Fruit fly (Drosophila melanogaster) whole organism, wandering third instar larva: ENCODE results near the gene CG18249.

ENCODE experiments used
- Abd-B ChIP-seq: fragments of >200 bp; optimal IDR thresholded peaks from 2 replicates; lab custom pipeline; 2017; ENCODE audit warnings: missing biosample characterization, missing genetic modification characterization
- CG32264 ChIP-seq: fragments of 200-800 bp; sonication (Bioruptor generic); optimal IDR thresholded peaks from 2 replicates; lab custom pipeline; 2016; ENCODE audit warnings: missing biosample characterization, missing genetic modification characterization
- CG9705 ChIP-seq: fragments of 200-800 bp; sonication (Bioruptor generic); optimal IDR thresholded peaks from 2 replicates; lab custom pipeline; 2018; ENCODE audit warnings: missing biosample characterization, mild to moderate bottlenecking, missing genetic modification characterization
- CrebA ChIP-seq: fragments of 200-800 bp; sonication (Bioruptor generic); optimal IDR thresholded peaks from 2 replicates; lab custom pipeline; 2016; ENCODE audit warnings: missing biosample characterization, mild to moderate bottlenecking, missing genetic modification characterization, borderline replicate concordance
- Dfd ChIP-seq: fragments of >200 bp; optimal IDR thresholded peaks from 2 replicates; lab custom pipeline; 2017; ENCODE audit warnings: missing biosample characterization, missing genetic modification characterization
- Dif ChIP-seq: fragments of 200-275, 200-300 bp; sonication (Bioruptor generic); optimal IDR thresholded peaks from 2 replicates; lab custom pipeline; 2018; ENCODE audit warnings: missing biosample characterization, missing genetic modification characterization; ENCODE audit not compliant: partially characterized antibody
- GATAd ChIP-seq: sonication (Bioruptor generic); optimal IDR thresholded peaks from 2 replicates; lab custom pipeline; 2016; ENCODE audit warnings: missing biosample characterization, missing genetic modification characterization
- HLH106 ChIP-seq: fragments of 200-800 bp; optimal IDR thresholded peaks from 3 replicates; lab custom pipeline; 2019; ENCODE audit warnings: missing biosample characterization, mild to moderate bottlenecking, missing genetic modification characterization, moderate library complexity
- Hnf4 ChIP-seq: fragments of 200-800 bp; sonication (Bioruptor generic); optimal IDR thresholded peaks from 2 replicates; lab custom pipeline; 2016; ENCODE audit warnings: missing biosample characterization, mild to moderate bottlenecking, missing genetic modification characterization
- Hr78 ChIP-seq: fragments of >200 bp; optimal IDR thresholded peaks from 2 replicates; lab custom pipeline; 2017; ENCODE audit warnings: missing biosample characterization, missing genetic modification characterization
- Hr83 ChIP-seq: fragments of 200-300 bp; sonication (Bioruptor generic); optimal IDR thresholded peaks from 2 replicates; lab custom pipeline; 2016; ENCODE audit warnings: missing biosample characterization, mild to moderate bottlenecking, missing genetic modification characterization, moderate library complexity; ENCODE audit not compliant: poor library complexity, severe bottlenecking
- Jra ChIP-seq: sonication (Bioruptor generic); optimal IDR thresholded peaks from 2 replicates; lab custom pipeline; 2016; ENCODE audit warnings: missing biosample characterization, missing genetic modification characterization
- Mio ChIP-seq: sonication (Bioruptor generic); optimal IDR thresholded peaks from 2 replicates; lab custom pipeline; 2016; ENCODE audit warnings: missing biosample characterization, missing genetic modification characterization
- Myc ChIP-seq: fragments of >200 bp; optimal IDR thresholded peaks from 2 replicates; lab custom pipeline; 2017
- N ChIP-seq: fragments of >200 bp; optimal IDR thresholded peaks from 2 replicates; lab custom pipeline; 2018; ENCODE audit warnings: missing biosample characterization, missing external identifiers, missing genetic modification characterization
- OdsH ChIP-seq: fragments of 200-800 bp; sonication (Bioruptor generic); optimal IDR thresholded peaks from 2 replicates; lab custom pipeline; 2016; ENCODE audit warnings: missing biosample characterization, mild to moderate bottlenecking, missing genetic modification characterization
- Rel ChIP-seq, 2 experiments: fragments of 200-800 bp; sonication (Bioruptor generic) in 1 of 2; optimal IDR thresholded peaks; 2 replicates in 1 of 2; 3 replicates in 1 of 2; lab custom pipeline; 2016 to 2019; ENCODE audit warnings: mild to moderate bottlenecking in 2 of 2, missing biosample characterization in 2 of 2, missing genetic modification characterization in 2 of 2, moderate library complexity in 1 of 2
- Sp1 ChIP-seq: fragments of 200-800 bp; sonication (Bioruptor generic); optimal IDR thresholded peaks from 3 replicates; lab custom pipeline; 2019; ENCODE audit warnings: missing biosample characterization, mild to moderate bottlenecking, missing genetic modification characterization, moderate library complexity
- Vsx2 ChIP-seq: fragments of 200-300, 225-300 bp; sonication (Bioruptor generic); optimal IDR thresholded peaks from 2 replicates; lab custom pipeline; 2018; ENCODE audit warnings: missing biosample characterization, missing genetic modification characterization; ENCODE audit not compliant: partially characterized antibody
- br ChIP-seq: fragments of 200-800 bp; sonication (Bioruptor generic); optimal IDR thresholded peaks from 2 replicates; lab custom pipeline; 2016; ENCODE audit warnings: missing biosample characterization, missing genetic modification characterization
- brk ChIP-seq: fragments of 200-800 bp; sonication (Bioruptor generic); optimal IDR thresholded peaks from 2 replicates; lab custom pipeline; 2016; ENCODE audit warnings: missing biosample characterization, mild to moderate bottlenecking, missing genetic modification characterization
- dl ChIP-seq, 2 experiments: fragments of 175-275, 200-275 bp in 1 of 2; fragments of 200-275 bp in 1 of 2; sonication (Bioruptor generic); optimal IDR thresholded peaks; lab custom pipeline; 2018; ENCODE audit warnings: mild to moderate bottlenecking in 2 of 2, missing biosample characterization in 2 of 2, missing genetic modification characterization in 2 of 2, moderate library complexity in 2 of 2; ENCODE audit not compliant: partially characterized antibody in 2 of 2, insufficient read depth in 1 of 2
- dmrt93B ChIP-seq: fragments of 200-800 bp; sonication (Bioruptor generic); optimal IDR thresholded peaks from 2 replicates; lab custom pipeline; 2018; ENCODE audit warnings: missing biosample characterization, mild to moderate bottlenecking, missing genetic modification characterization
- dsf ChIP-seq: sonication (Bioruptor generic); optimal IDR thresholded peaks from 2 replicates; lab custom pipeline; 2016; ENCODE audit warnings: missing biosample characterization, missing genetic modification characterization, borderline replicate concordance
- ey ChIP-seq: fragments of 200-800 bp; sonication (Bioruptor generic); optimal IDR thresholded peaks from 2 replicates; lab custom pipeline; 2016; ENCODE audit warnings: missing biosample characterization, missing genetic modification characterization
- foxo ChIP-seq, 2 experiments: fragments of 200-800 bp; sonication (Bioruptor generic); optimal IDR thresholded peaks; 2 replicates in 1 of 2; 3 replicates in 1 of 2; lab custom pipeline; 2016 to 2017; ENCODE audit warnings: missing biosample characterization in 2 of 2, missing genetic modification characterization in 2 of 2
- jim ChIP-seq: fragments of 175-275, 200-325 bp; sonication (Bioruptor generic); optimal IDR thresholded peaks from 2 replicates; lab custom pipeline; 2016; ENCODE audit warnings: missing biosample characterization, mild to moderate bottlenecking, missing genetic modification characterization
- lola ChIP-seq: fragments of >200 bp; optimal IDR thresholded peaks from 2 replicates; lab custom pipeline; 2017; ENCODE audit warnings: missing biosample characterization, missing genetic modification characterization
- pan ChIP-seq: fragments of >200 bp; optimal IDR thresholded peaks from 2 replicates; lab custom pipeline; 2017
- psq ChIP-seq: fragments of 200-800 bp; sonication (Bioruptor generic); optimal IDR thresholded peaks from 3 replicates; lab custom pipeline; 2017; ENCODE audit warnings: missing biosample characterization, mild to moderate bottlenecking, missing genetic modification characterization, moderate library complexity
- rgr ChIP-seq: fragments of 200-800 bp; sonication (Bioruptor generic); optimal IDR thresholded peaks from 3 replicates; lab custom pipeline; 2016; ENCODE audit warnings: missing biosample characterization, mild to moderate bottlenecking, missing genetic modification characterization
- sage ChIP-seq: fragments of 200-800 bp; sonication (Bioruptor generic); optimal IDR thresholded peaks from 2 replicates; lab custom pipeline; 2016; ENCODE audit warnings: missing biosample characterization, mild to moderate bottlenecking, missing genetic modification characterization
- sv ChIP-seq: fragments of 200-800 bp; sonication (Bioruptor generic); optimal IDR thresholded peaks from 3 replicates; lab custom pipeline; 2016; ENCODE audit warnings: missing biosample characterization, missing genetic modification characterization
- tai ChIP-seq: sonication (Bioruptor generic); optimal IDR thresholded peaks from 2 replicates; lab custom pipeline; 2016; ENCODE audit warnings: missing biosample characterization, missing genetic modification characterization
- usp ChIP-seq: fragments of >200 bp; optimal IDR thresholded peaks from 2 replicates; lab custom pipeline; 2017; ENCODE audit warnings: missing biosample characterization, missing genetic modification characterization
- woc ChIP-seq: sonication (Bioruptor generic); optimal IDR thresholded peaks from 2 replicates; lab custom pipeline; 2016; ENCODE audit warnings: missing biosample characterization, mild to moderate bottlenecking, missing genetic modification characterization

CG18249 gene

DNA sequence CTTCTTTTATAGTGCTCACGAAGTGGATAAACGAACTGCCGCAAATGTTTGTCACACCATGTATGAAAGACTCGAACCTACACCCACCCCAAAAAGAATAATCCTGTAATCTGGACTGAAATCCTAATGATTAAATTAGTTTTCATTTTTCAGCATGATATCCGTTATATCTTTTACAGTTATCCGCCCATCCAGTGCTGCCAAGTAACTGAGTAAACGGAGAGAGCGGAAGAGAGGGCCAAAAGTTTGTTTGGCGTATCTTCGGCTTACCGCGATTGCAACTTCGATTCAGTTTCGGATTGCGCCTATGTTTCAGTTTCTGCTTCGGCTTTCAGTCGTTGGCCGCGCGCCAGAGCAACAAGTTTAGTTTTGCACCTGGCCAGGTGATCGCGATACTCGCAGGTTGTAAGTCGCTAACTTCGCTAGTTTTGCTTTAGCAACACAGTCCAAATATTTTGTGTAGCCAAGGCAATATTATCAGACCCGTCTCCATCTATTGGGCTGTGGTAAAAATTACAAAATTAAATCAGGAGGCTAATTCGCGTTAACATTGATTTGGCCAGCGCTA, 30.3 kb downstream of the CG18249 start, which contains the start of gene mtg:
Gene mtg (plus strand): TSS at position 332 of the 568 bp plus-strand sequence.
- TF ChIP-seq Dfd (GFP tag; lab: Kevin White, UChicago), result no peak
- no peak for TF ChIP-seq CrebA (GFP tag; lab: Kevin White, UChicago)
- no peak for TF ChIP-seq Hr83 (GFP tag; lab: Kevin White, UChicago)
- no peak for TF ChIP-seq Jra (GFP tag; lab: Kevin White, UChicago)
- TF ChIP-seq sage (GFP tag; lab: Kevin White, UChicago), result no peak
- no peak for TF ChIP-seq N (GFP tag; lab: Kevin White, UChicago)
- no peak for TF ChIP-seq brk (GFP tag; lab: Kevin White, UChicago)
- no peak for TF ChIP-seq OdsH
- TF ChIP-seq Dif (GFP tag; lab: Kevin White, UChicago), result no peak
- TF ChIP-seq psq (GFP tag; lab: Kevin White, UChicago), result no peak
- TF ChIP-seq ey (GFP tag; lab: Kevin White, UChicago), result no peak
- TF ChIP-seq HLH106 (tag; lab: Kevin White, UChicago), result no peak
- TF ChIP-seq Sp1 (GFP tag; lab: Kevin White, UChicago), result no peak
- no peak for TF ChIP-seq Vsx2 (GFP tag; lab: Kevin White, UChicago)
- no peak for TF ChIP-seq foxo (GFP tag; optimal IDR thresholded peaks at IDR 0.05; lab: Kevin White, UChicago)
- TF ChIP-seq br (GFP tag; lab: Kevin White, UChicago), result no peak
- TF ChIP-seq pan (lab: Kevin White, UChicago), result no peak
- no peak for TF ChIP-seq Abd-B
- no peak for TF ChIP-seq usp (GFP tag; lab: Kevin White, UChicago)
- TF ChIP-seq Hr78 (GFP tag; lab: Kevin White, UChicago), result no peak
- TF ChIP-seq, all 38 proteins: peak for 0

DNA sequence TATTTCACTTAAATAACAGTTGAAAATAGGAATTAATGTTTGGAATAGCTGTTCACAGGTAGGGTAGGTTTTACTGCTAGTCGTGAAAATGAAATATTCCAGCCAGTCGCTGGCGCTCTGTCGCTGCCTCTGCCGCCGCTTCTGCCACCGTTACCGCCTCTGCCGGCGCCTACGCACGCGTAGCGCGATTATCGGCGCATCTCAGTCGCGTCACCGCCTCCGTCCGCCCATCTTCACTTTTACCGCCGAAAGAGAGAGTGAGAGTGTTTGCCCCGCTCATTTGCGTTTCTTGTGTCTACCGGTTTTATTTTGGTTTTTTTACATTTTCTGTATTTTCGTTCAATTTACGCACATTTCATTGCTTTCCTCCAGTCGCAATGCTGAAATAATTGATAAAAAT, 31.6 kb downstream of the CG18249 start:
- TF ChIP-seq dl (GFP tag; optimal IDR thresholded peaks at IDR 0.05; lab: Kevin White, UChicago; ENCODE audit: insufficient read depth in 1 of 2, partially characterized antibody in 2 of 2), result no peak
- no peak for TF ChIP-seq lola (GFP tag; lab: Kevin White, UChicago)
- no peak for TF ChIP-seq brk (GFP tag; lab: Kevin White, UChicago)
- no peak for TF ChIP-seq pan (lab: Kevin White, UChicago)
- TF ChIP-seq tai, result no peak
- TF ChIP-seq dmrt93B (GFP tag; lab: Kevin White, UChicago), result no peak
- TF ChIP-seq sage (GFP tag; lab: Kevin White, UChicago), result no peak
- TF ChIP-seq Myc, result no peak
- no peak for TF ChIP-seq Mio
- TF ChIP-seq CG32264 (GFP tag; lab: Kevin White, UChicago), result no peak
- TF ChIP-seq Hr78 (GFP tag; lab: Kevin White, UChicago), result no peak
- TF ChIP-seq GATAd, result no peak
- TF ChIP-seq Abd-B, result no peak
- TF ChIP-seq woc (GFP tag; lab: Kevin White, UChicago), result no peak
- no peak for TF ChIP-seq rgr (GFP tag; lab: Kevin White, UChicago)
- no peak for TF ChIP-seq N (GFP tag; lab: Kevin White, UChicago)
- no peak for TF ChIP-seq usp (GFP tag; lab: Kevin White, UChicago)
- TF ChIP-seq CG9705 (GFP tag; lab: Kevin White, UChicago), result no peak

DNA sequence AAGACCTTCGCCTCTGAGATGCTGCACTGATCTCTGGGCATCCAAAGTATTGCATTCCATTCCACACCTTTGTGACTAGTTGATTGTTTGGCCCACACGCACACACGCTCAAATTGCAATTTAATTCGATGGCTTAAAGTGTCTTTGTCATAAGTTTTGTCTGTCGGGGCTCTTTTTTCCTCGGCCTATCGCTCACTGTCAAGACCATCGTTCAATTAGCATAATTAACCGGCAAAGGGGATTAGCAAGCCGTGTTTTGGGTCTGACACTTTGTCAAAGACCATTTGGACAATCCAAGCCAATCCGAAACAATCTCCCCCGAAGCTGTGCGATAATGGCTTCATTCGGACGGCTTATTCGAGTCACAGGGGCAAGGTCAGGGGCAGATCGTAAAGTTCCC, 34.4 kb downstream of the CG18249 start:
- TF ChIP-seq dmrt93B (GFP tag; lab: Kevin White, UChicago) (no peak), Rel (GFP tag; optimal IDR thresholded peaks at IDR 0.05; lab: Kevin White, UChicago) (no peak), Rel (tag; optimal IDR thresholded peaks at IDR 0.05; lab: Kevin White, UChicago) (no peak), dsf (no peak), Mio (no peak), pan (lab: Kevin White, UChicago) (no peak), CrebA (GFP tag; lab: Kevin White, UChicago) (no peak), foxo (GFP tag; optimal IDR thresholded peaks at IDR 0.05; lab: Kevin White, UChicago) (no peak), sage (GFP tag; lab: Kevin White, UChicago) (no peak), HLH106 (tag; lab: Kevin White, UChicago) (no peak), Myc (no peak), Vsx2 (GFP tag; lab: Kevin White, UChicago) (no peak), jim (GFP tag; lab: Kevin White, UChicago) (no peak), sv (GFP tag; lab: Kevin White, UChicago) (no peak), Jra (GFP tag; lab: Kevin White, UChicago) (no peak), ey (GFP tag; lab: Kevin White, UChicago) (no peak), usp (GFP tag; lab: Kevin White, UChicago) (no peak), Hnf4 (GFP tag; lab: Kevin White, UChicago) (no peak), CG32264 (GFP tag; lab: Kevin White, UChicago) (no peak)
